Worm (Caenorhabditis elegans) whole organism, late embryonic: ENCODE data around the gene chch-3.

Experiments used
- ama-1 ChIP-seq: fragments of 150-350 bp; optimal IDR thresholded peaks from 2 replicates; lab custom pipeline; 2014
- ceh-31 ChIP-seq: sonication (generic microtip); optimal IDR thresholded peaks from 2 replicates; lab custom pipeline; 2016; ENCODE audit warnings: missing genetic modification characterization, missing compliant biosample characterization
- dmd-4 ChIP-seq: sonication (generic microtip); optimal IDR thresholded peaks from 2 replicates; lab custom pipeline; 2016; ENCODE audit warnings: borderline replicate concordance, missing genetic modification characterization, missing compliant biosample characterization
- pax-1 ChIP-seq: fragments of 150-350 bp; optimal IDR thresholded peaks from 2 replicates; lab custom pipeline; 2014; ENCODE audit warnings: missing biosample characterization, missing genetic modification characterization
- sox-4 ChIP-seq: sonication (generic microtip); optimal IDR thresholded peaks from 2 replicates; lab custom pipeline; 2017; ENCODE audit warnings: mild to moderate bottlenecking, missing genetic modification characterization, inconsistent platforms, missing compliant biosample characterization
- tbx-2 ChIP-seq: sonication (generic microtip); optimal IDR thresholded peaks from 2 replicates; lab custom pipeline; 2016; ENCODE audit warnings: missing genetic modification characterization, missing compliant biosample characterization

DNA sequence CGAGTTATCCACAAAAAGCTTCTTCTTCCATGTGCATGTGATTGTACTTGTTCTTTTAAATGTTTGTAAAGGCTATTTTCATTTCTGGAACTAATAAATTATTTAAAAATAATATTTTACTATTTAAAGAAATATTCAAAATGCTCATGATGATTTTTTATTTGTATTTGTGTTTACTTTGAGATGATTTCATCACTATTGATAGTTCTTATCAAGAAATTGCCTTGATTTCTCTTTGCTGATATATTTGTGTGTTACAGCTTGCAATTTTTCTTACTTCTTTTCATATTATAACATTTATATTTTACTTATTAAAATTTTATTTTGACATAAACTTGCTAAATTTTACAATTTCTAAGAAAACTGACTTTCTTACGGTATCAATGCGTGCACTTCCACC, 38.6 kb upstream of the chch-3 start:
- no peak for TF ChIP-seq ama-1 (lab: Kevin White, UChicago)
- TF ChIP-seq pax-1 (tag; lab: Kevin White, UChicago), result no peak
- TF ChIP-seq ceh-31, result no peak
- no peak for TF ChIP-seq tbx-2 (tag; lab: Kevin White, UChicago)
- TF ChIP-seq sox-4 (tag; lab: Kevin White, UChicago), result no peak
- TF ChIP-seq dmd-4 (tag; lab: Kevin White, UChicago), result no peak
